Fruit fly (Drosophila melanogaster): Measurements from ENCODE around the gene Iru.

DNA sequence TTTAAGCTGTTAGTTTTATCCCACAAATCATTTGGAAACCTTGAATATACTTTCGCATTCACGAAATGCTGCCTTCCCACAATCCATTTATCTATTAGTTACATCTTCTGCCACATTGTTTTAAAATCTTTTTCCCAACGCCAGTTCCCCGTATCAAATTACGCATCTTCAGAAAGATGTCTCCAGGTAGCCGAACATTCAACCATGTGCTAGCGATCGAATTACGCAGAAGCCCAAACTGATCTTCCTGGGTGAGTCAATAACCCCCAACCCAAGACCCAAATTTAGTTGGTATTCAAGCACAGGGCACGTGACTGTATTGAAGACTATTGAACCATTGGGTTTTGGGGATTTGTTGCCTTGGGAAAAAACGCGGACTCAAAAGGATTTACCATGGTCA, 17.7 kb downstream of the Iru start:
- TF ChIP-seq br (GFP tag; optimal IDR thresholded peaks at IDR 0.05) (no peak), sv (GFP tag; optimal IDR thresholded peaks at IDR 0.05) (no peak), psq (GFP tag; optimal IDR thresholded peaks at IDR 0.05) (no peak), Hr78 (GFP tag; optimal IDR thresholded peaks at IDR 0.05) (no peak), ey (GFP tag; optimal IDR thresholded peaks at IDR 0.05) (no peak), Rel (GFP tag; optimal IDR thresholded peaks at IDR 0.05) (no peak), Rel (tag; optimal IDR thresholded peaks at IDR 0.05) (no peak), usp (GFP tag; optimal IDR thresholded peaks at IDR 0.05) (no peak), foxo (GFP tag; optimal IDR thresholded peaks at IDR 0.05) (no peak), Jra (GFP tag; optimal IDR thresholded peaks at IDR 0.05) (no peak), Hr83 (GFP tag; optimal IDR thresholded peaks at IDR 0.05; ENCODE audit: poor library complexity, severe bottlenecking) (no peak), h (GFP tag; optimal IDR thresholded peaks at IDR 0.05) (no peak), N (GFP tag; optimal IDR thresholded peaks at IDR 0.05) (no peak), CG9705 (GFP tag; optimal IDR thresholded peaks at IDR 0.05) (no peak)

Data from whole organism, wandering third instar larva.